Fruit fly (Drosophila melanogaster) whole organism, pupa: Measurements from ENCODE around the gene Atac2.

ENCODE experiments used
- D1 ChIP-seq: fragments of 200-800 bp; sonication (Bioruptor generic); optimal IDR thresholded peaks from 2 replicates; lab custom pipeline; 2018; ENCODE audit warnings: missing biosample characterization, mild to moderate bottlenecking, missing genetic modification characterization, moderate library complexity
- rn ChIP-seq: fragments of 200-800 bp; sonication (Bioruptor generic); IDR thresholded peaks from 2 replicates; pipeline ENCODE4 v1.3.6; 2022; ENCODE audit warnings: missing biosample characterization, missing genetic modification characterization

DNA sequence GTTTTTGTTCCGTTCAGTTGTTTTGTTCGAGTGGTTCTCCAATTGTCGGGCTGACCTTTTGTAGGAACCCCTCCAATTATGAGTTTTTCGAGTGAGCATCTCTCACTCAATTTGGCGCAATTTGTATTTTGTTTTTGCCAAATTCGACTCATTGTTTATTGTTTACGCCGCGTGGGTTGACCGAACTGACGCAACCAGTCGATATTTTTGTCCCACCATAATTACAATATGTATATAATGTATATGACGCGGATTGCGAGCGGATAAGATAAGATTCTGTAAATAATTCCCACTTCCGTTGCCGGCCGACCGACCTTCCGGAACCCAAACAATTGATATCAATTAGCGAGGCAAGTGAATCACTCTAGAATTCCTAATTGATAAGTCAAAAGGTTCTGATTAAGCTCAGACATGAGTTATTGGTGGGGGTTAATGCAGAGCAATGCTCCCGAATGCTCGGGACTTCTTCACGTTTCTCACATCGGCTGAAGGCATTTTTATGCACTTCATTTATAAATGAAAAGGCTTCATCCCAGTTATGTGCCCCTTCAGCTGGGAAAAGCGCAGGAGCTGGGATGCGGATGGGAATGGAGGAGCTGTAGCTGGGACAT, 18.7 kb upstream of the Atac2 start:
- TF ChIP-seq D1 (tag; lab: Kevin White, UChicago) (no peak), rn (GFP tag; lab: Robert Waterston, UW) (no peak)
